Worm (Caenorhabditis elegans): ENCODE measurements around the gene srw-94.

The srw-94 gene

ce11 chrIV:4802494-4802893 is 11.8 kb upstream of the srw-94 start, which contains the start of gene dpf-7:
dpf-7 (minus strand) TSS chrIV:4802594.
- TF ChIP-seq mab-5 (tag; optimal IDR thresholded peaks at IDR 0.05) (no peak), ham-2 (GFP tag; optimal IDR thresholded peaks at IDR 0.05) (no peak), pha-4 (tag; optimal IDR thresholded peaks at IDR 0.05) (no peak), sem-2 (GFP tag; optimal IDR thresholded peaks at IDR 0.05) (no peak), elt-3 (tag; optimal IDR thresholded peaks at IDR 0.05) (no peak), ceh-83 (GFP tag; optimal IDR thresholded peaks at IDR 0.05) (no peak), lin-32 (GFP tag; optimal IDR thresholded peaks at IDR 0.05) (no peak), M03D4.4 (tag; optimal IDR thresholded peaks at IDR 0.05) (no peak), nhr-237 (tag; optimal IDR thresholded peaks at IDR 0.05) (no peak)

DNA sequence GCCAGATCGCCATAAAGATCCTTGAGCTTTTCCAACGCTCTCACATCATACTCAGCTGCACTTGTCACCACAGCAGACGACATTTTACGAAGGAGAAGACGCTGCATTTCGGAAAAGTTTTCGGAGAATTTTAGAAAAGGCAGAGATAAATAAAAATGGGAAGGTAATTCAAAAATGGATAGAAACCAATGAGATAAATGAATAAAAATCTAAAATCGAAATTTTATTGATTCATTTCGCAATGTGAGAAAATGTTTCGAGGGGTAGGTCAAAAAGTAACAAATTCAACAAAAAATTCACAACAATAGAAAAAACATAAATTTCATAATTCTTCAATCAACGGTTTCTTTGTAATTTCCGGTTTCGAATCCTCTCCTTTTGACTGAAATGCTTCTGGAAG is 7.8 kb upstream of the srw-94 start, which contains the start of gene dpf-5:
dpf-5 (minus strand) TSS at position 101 of the 400 bp plus-strand sequence.
- TF ChIP-seq nhr-76 (tag; optimal IDR thresholded peaks at IDR 0.05): no peak
- TF ChIP-seq nhr-2 (tag; optimal IDR thresholded peaks at IDR 0.05): no peak
- no peak for TF ChIP-seq mls-2 (tag; optimal IDR thresholded peaks at IDR 0.05)
- TF ChIP-seq mep-1 (tag; optimal IDR thresholded peaks at IDR 0.05): no peak
- TF ChIP-seq ceh-43 (GFP tag; optimal IDR thresholded peaks at IDR 0.05): no peak
- TF ChIP-seq lin-32 (GFP tag; optimal IDR thresholded peaks at IDR 0.05): no peak
- no peak for TF ChIP-seq nhr-237 (tag; optimal IDR thresholded peaks at IDR 0.05)
- no peak for TF ChIP-seq drap-1 (GFP tag; optimal IDR thresholded peaks at IDR 0.05)
- no peak for TF ChIP-seq ceh-83 (GFP tag; optimal IDR thresholded peaks at IDR 0.05)
- TF ChIP-seq unc-39 (tag; optimal IDR thresholded peaks at IDR 0.05): no peak
- no peak for TF ChIP-seq mab-5 (tag; optimal IDR thresholded peaks at IDR 0.05)
- no peak for TF ChIP-seq tbx-8 (GFP tag; optimal IDR thresholded peaks at IDR 0.05)
- TF ChIP-seq ces-1 (GFP tag; optimal IDR thresholded peaks at IDR 0.05): no peak
- TF ChIP-seq cnd-1 (tag; optimal IDR thresholded peaks at IDR 0.05): no peak
- TF ChIP-seq sem-2 (GFP tag; optimal IDR thresholded peaks at IDR 0.05): no peak
- TF ChIP-seq elt-3 (tag; optimal IDR thresholded peaks at IDR 0.05): no peak
- TF ChIP-seq nhr-28 (tag; optimal IDR thresholded peaks at IDR 0.05): no peak
- no peak for TF ChIP-seq lin-13 (tag; optimal IDR thresholded peaks at IDR 0.05)
- no peak for TF ChIP-seq lsy-2 (tag; optimal IDR thresholded peaks at IDR 0.05)

ce11 chrIV:4807219-4807618 is 7.1 kb upstream of the srw-94 start, which contains the start of gene H06H21.11:
H06H21.11 (minus strand) TSS chrIV:4807319.
- TF ChIP-seq ceh-39 (tag; optimal IDR thresholded peaks at IDR 0.05): no peak
- TF ChIP-seq nhr-12 (tag; optimal IDR thresholded peaks at IDR 0.05): no peak
- TF ChIP-seq mls-2 (tag; optimal IDR thresholded peaks at IDR 0.05): no peak
- no peak for TF ChIP-seq mab-5 (tag; optimal IDR thresholded peaks at IDR 0.05)
- TF ChIP-seq nhr-237 (tag; optimal IDR thresholded peaks at IDR 0.05): no peak
- TF ChIP-seq lin-32 (GFP tag; optimal IDR thresholded peaks at IDR 0.05): no peak
- no peak for TF ChIP-seq nhr-76 (tag; optimal IDR thresholded peaks at IDR 0.05)
- no peak for TF ChIP-seq lsy-2 (tag; optimal IDR thresholded peaks at IDR 0.05)
- TF ChIP-seq elt-3 (tag; optimal IDR thresholded peaks at IDR 0.05): no peak
- no peak for TF ChIP-seq ztf-11 (tag; optimal IDR thresholded peaks at IDR 0.05)
- no peak for TF ChIP-seq ceh-43 (GFP tag; optimal IDR thresholded peaks at IDR 0.05)
- no peak for TF ChIP-seq nhr-2 (tag; optimal IDR thresholded peaks at IDR 0.05)
- no peak for TF ChIP-seq tbx-8 (GFP tag; optimal IDR thresholded peaks at IDR 0.05)
- TF ChIP-seq bed-3 (GFP tag; optimal IDR thresholded peaks at IDR 0.05): no peak
- TF ChIP-seq cnd-1 (tag; optimal IDR thresholded peaks at IDR 0.05): no peak
- TF ChIP-seq sem-2 (GFP tag; optimal IDR thresholded peaks at IDR 0.05): no peak
- TF ChIP-seq ces-1 (GFP tag; optimal IDR thresholded peaks at IDR 0.05): no peak
- no peak for TF ChIP-seq M03D4.4 (tag; optimal IDR thresholded peaks at IDR 0.05)
- no peak for TF ChIP-seq hlh-1 (tag; optimal IDR thresholded peaks at IDR 0.05)

ce11 chrIV:4809397-4809796 is 4.9 kb upstream of the srw-94 start, which contains the start of gene ubxn-6:
ubxn-6 (minus strand) TSS chrIV:4809497.
- no peak for TF ChIP-seq mab-5 (tag; optimal IDR thresholded peaks at IDR 0.05)
- no peak for TF ChIP-seq mls-2 (tag; optimal IDR thresholded peaks at IDR 0.05)
- no peak for TF ChIP-seq tbx-8 (GFP tag; optimal IDR thresholded peaks at IDR 0.05)
- TF ChIP-seq M03D4.4 (tag; optimal IDR thresholded peaks at IDR 0.05): no peak
- TF ChIP-seq sem-2 (GFP tag; optimal IDR thresholded peaks at IDR 0.05): no peak
- no peak for TF ChIP-seq elt-3 (tag; optimal IDR thresholded peaks at IDR 0.05)
- no peak for TF ChIP-seq flh-1 (GFP tag; optimal IDR thresholded peaks at IDR 0.05)
- TF ChIP-seq bed-3 (GFP tag; optimal IDR thresholded peaks at IDR 0.05): no peak
- TF ChIP-seq zip-8 (tag; optimal IDR thresholded peaks at IDR 0.05): no peak
- no peak for TF ChIP-seq unc-39 (tag; optimal IDR thresholded peaks at IDR 0.05)
- TF ChIP-seq lsy-2 (tag; optimal IDR thresholded peaks at IDR 0.05): no peak
- TF ChIP-seq pha-4 (tag; optimal IDR thresholded peaks at IDR 0.05): no peak
- TF ChIP-seq ceh-43 (GFP tag; optimal IDR thresholded peaks at IDR 0.05): no peak
- TF ChIP-seq hlh-1 (tag; optimal IDR thresholded peaks at IDR 0.05): no peak
- TF ChIP-seq ham-2 (GFP tag; optimal IDR thresholded peaks at IDR 0.05): no peak
- TF ChIP-seq nhr-12 (tag; optimal IDR thresholded peaks at IDR 0.05): no peak
- TF ChIP-seq unc-62 (GFP tag; optimal IDR thresholded peaks at IDR 0.05): no peak
- no peak for TF ChIP-seq blmp-1 (tag; optimal IDR thresholded peaks at IDR 0.05)
- no peak for TF ChIP-seq ceh-83 (GFP tag; optimal IDR thresholded peaks at IDR 0.05)

All from whole organism, mixed stage, embryonic.